Worm (Caenorhabditis elegans) whole organism, midembryonic: ENCODE data around the gene C32D5.14.

Experiments
- T22C8.4 ChIP-seq: fragments of 200-800 bp; sonication (Bioruptor generic); IDR thresholded peaks from 2 replicates; pipeline ENCODE4 v1.3.6; 2022; ENCODE audit warnings: missing genetic modification characterization, missing compliant biosample characterization
- flt-1 ChIP-seq: fragments of 200-800 bp; sonication (Bioruptor generic); IDR thresholded peaks from 2 replicates; pipeline ENCODE4 v1.3.6; 2022; ENCODE audit warnings: missing genetic modification characterization, missing compliant biosample characterization
- ref-1 ChIP-seq: fragments of 200-800 bp; sonication (Bioruptor generic); conservative IDR thresholded peaks from 2 replicates; pipeline ENCODE4 v1.3.6; 2022; ENCODE audit warnings: missing genetic modification reagents, missing genetic modification characterization, missing compliant biosample characterization

- TF ChIP-seq T22C8.4 (GFP tag; lab: Robert Waterston, UW), result no peak
- TF ChIP-seq ref-1 (GFP tag; lab: Robert Waterston, UW), result no peak
- no peak for TF ChIP-seq flt-1 (GFP tag; lab: Robert Waterston, UW)
Observed at ce11 chrII:6311459-6311858, 23.8 kb upstream of the C32D5.14 start.
